Fruit fly (Drosophila melanogaster): ENCODE results near the gene CG14683.

Gene CG14683

dm6 chr3R:10648556-10649181 lies 47.8 kb upstream of the CG14683 start:
- no peak for TF ChIP-seq dsf (GFP tag; optimal IDR thresholded peaks at IDR 0.05; ENCODE audit: borderline replicate concordance)
- peak; percentile 2 for TF ChIP-seq OdsH (GFP tag; optimal IDR thresholded peaks at IDR 0.05)
- TF ChIP-seq fru (GFP tag; optimal IDR thresholded peaks at IDR 0.05): peak; percentile 37
- TF ChIP-seq ey (GFP tag; optimal IDR thresholded peaks at IDR 0.05): peak; percentile 50
- no peak for TF ChIP-seq dl (GFP tag; optimal IDR thresholded peaks at IDR 0.05; ENCODE audit: insufficient read depth in 1 of 2, partially characterized antibody in 2 of 2)
- TF ChIP-seq rgr (GFP tag; optimal IDR thresholded peaks at IDR 0.05): peak; percentile 35
- peak; percentile 21 for TF ChIP-seq Hnf4 (GFP tag; optimal IDR thresholded peaks at IDR 0.05)
- peak; percentile 5 for TF ChIP-seq woc (GFP tag; optimal IDR thresholded peaks at IDR 0.05)
- TF ChIP-seq foxo (GFP tag; optimal IDR thresholded peaks at IDR 0.05): peak in 1 of 2 experiments; percentile 50
- TF ChIP-seq pan (optimal IDR thresholded peaks at IDR 0.05): no peak
- TF ChIP-seq dmrt93B (GFP tag; optimal IDR thresholded peaks at IDR 0.05): peak; percentile 15
- TF ChIP-seq Jra (GFP tag; optimal IDR thresholded peaks at IDR 0.05): no peak

dm6 chr3R:10650641-10651318 lies 45.7 kb upstream of the CG14683 start:
- TF ChIP-seq br (GFP tag; optimal IDR thresholded peaks at IDR 0.05) (no peak), fru (GFP tag; optimal IDR thresholded peaks at IDR 0.05) (no peak), OdsH (GFP tag; optimal IDR thresholded peaks at IDR 0.05) (no peak)

- TF ChIP-seq Dfd (GFP tag; optimal IDR thresholded peaks at IDR 0.05) (no peak), Hr83 (GFP tag; optimal IDR thresholded peaks at IDR 0.05; ENCODE audit: poor library complexity, severe bottlenecking) (no peak)
Observed at dm6 chr3R:10654642-10655041, 41.8 kb upstream of the CG14683 start.

dm6 chr3R:10655968-10656367 lies 40.5 kb upstream of the CG14683 start:
- TF ChIP-seq Abd-B (GFP tag; optimal IDR thresholded peaks at IDR 0.05): no peak

dm6 chr3R:10656578-10656977 lies 39.9 kb upstream of the CG14683 start:
- TF ChIP-seq tai (GFP tag; optimal IDR thresholded peaks at IDR 0.05) (no peak), h (GFP tag; optimal IDR thresholded peaks at IDR 0.05) (no peak), woc (GFP tag; optimal IDR thresholded peaks at IDR 0.05) (no peak), lola (GFP tag; optimal IDR thresholded peaks at IDR 0.05) (no peak), brk (GFP tag; optimal IDR thresholded peaks at IDR 0.05) (no peak)

- TF ChIP-seq br (GFP tag; optimal IDR thresholded peaks at IDR 0.05) (no peak), brk (GFP tag; optimal IDR thresholded peaks at IDR 0.05) (no peak), Jra (GFP tag; optimal IDR thresholded peaks at IDR 0.05) (no peak), pan (optimal IDR thresholded peaks at IDR 0.05) (no peak), HLH106 (tag; optimal IDR thresholded peaks at IDR 0.05) (peak; percentile 25), ey (GFP tag; optimal IDR thresholded peaks at IDR 0.05) (no peak), fru (GFP tag; optimal IDR thresholded peaks at IDR 0.05) (peak; percentile 10), dmrt93B (GFP tag; optimal IDR thresholded peaks at IDR 0.05) (no peak), sage (GFP tag; optimal IDR thresholded peaks at IDR 0.05) (no peak), Rel (GFP tag; optimal IDR thresholded peaks at IDR 0.05) (no peak), Rel (tag; optimal IDR thresholded peaks at IDR 0.05) (no peak), h (GFP tag; optimal IDR thresholded peaks at IDR 0.05) (peak; percentile 26), woc (GFP tag; optimal IDR thresholded peaks at IDR 0.05) (no peak), CrebA (GFP tag; optimal IDR thresholded peaks at IDR 0.05; ENCODE audit: borderline replicate concordance) (no peak), jim (GFP tag; optimal IDR thresholded peaks at IDR 0.05) (no peak), foxo (GFP tag; optimal IDR thresholded peaks at IDR 0.05) (peak in 1 of 2 experiments; percentile 30), psq (GFP tag; optimal IDR thresholded peaks at IDR 0.05) (no peak), Hr83 (GFP tag; optimal IDR thresholded peaks at IDR 0.05; ENCODE audit: poor library complexity, severe bottlenecking) (no peak), OdsH (GFP tag; optimal IDR thresholded peaks at IDR 0.05) (peak; percentile 17), Hnf4 (GFP tag; optimal IDR thresholded peaks at IDR 0.05) (no peak)
Observed at dm6 chr3R:10658783-10659182, 37.7 kb upstream of the CG14683 start.

Data from whole organism, wandering third instar larva.